Worm (Caenorhabditis elegans) whole organism, L1 larva: ENCODE results near the gene C04G6.11.

Experiments
- F16B12.6 ChIP-seq: fragments of 150-350 bp; optimal IDR thresholded peaks from 2 replicates; lab custom pipeline; 2014; ENCODE audit warnings: missing biosample characterization, missing genetic modification characterization
- alr-1 ChIP-seq: fragments of 200-800 bp; sonication (Bioruptor generic); optimal IDR thresholded peaks from 2 replicates; lab custom pipeline; 2018; ENCODE audit warnings: borderline replicate concordance, mild to moderate bottlenecking, missing genetic modification characterization, missing compliant biosample characterization
- ceh-63 ChIP-seq: fragments of 200-800 bp; sonication (Bioruptor generic); optimal IDR thresholded peaks from 2 replicates; lab custom pipeline; 2018; ENCODE audit warnings: mild to moderate bottlenecking, missing genetic modification characterization, missing compliant biosample characterization
- ceh-82 ChIP-seq, 3 experiments: fragments of 150-350 bp in 1 of 3; sonication (generic microtip) in 2 of 3; optimal IDR thresholded peaks; 2 replicates each; lab custom pipeline; 2014 to 2017; ENCODE audit warnings: missing biosample characterization in 3 of 3, missing genetic modification characterization in 3 of 3
- ces-1 ChIP-seq: fragments of 150-350 bp; optimal IDR thresholded peaks from 2 replicates; lab custom pipeline; 2014; ENCODE audit warnings: missing biosample characterization, missing genetic modification reagents, missing genetic modification characterization
- dpl-1 ChIP-seq, 3 experiments: fragments of 150-350 bp in 2 of 3; sonication (generic microtip) in 1 of 3; optimal IDR thresholded peaks; 2 replicates each; lab custom pipeline; 2014 to 2017; ENCODE audit warnings: missing biosample characterization in 3 of 3, missing genetic modification characterization in 3 of 3, missing genetic modification reagents in 3 of 3
- efl-1 ChIP-seq, 4 experiments: fragments of 150-350 bp; optimal IDR thresholded peaks in 3 of 4; peaks in 1 of 4; 1 replicate in 1 of 4; 2 replicates in 3 of 4; lab custom pipeline; 2014; ENCODE audit warnings: missing biosample characterization in 2 of 4, missing genetic modification characterization in 2 of 4, missing genetic modification reagents in 2 of 4
- efl-3 ChIP-seq: fragments of 200-800 bp; sonication (Bioruptor generic); optimal IDR thresholded peaks from 2 replicates; lab custom pipeline; 2018; ENCODE audit warnings: mild to moderate bottlenecking, missing genetic modification characterization, missing compliant biosample characterization
- egl-27 ChIP-seq, 2 experiments: fragments of 150-350 bp in 1 of 2; sonication (generic microtip); optimal IDR thresholded peaks; 3 replicates each; lab custom pipeline; 2017 to 2018; ENCODE audit warnings: missing biosample characterization in 2 of 2, missing genetic modification characterization in 2 of 2, missing genetic modification reagents in 2 of 2
- elt-2 ChIP-seq: sonication (generic microtip); optimal IDR thresholded peaks from 2 replicates; lab custom pipeline; 2016; ENCODE audit warnings: missing genetic modification characterization, mild to moderate bottlenecking, inconsistent platforms, missing compliant biosample characterization, missing genetic modification reagents
- elt-3 ChIP-seq, 6 experiments: fragments of 150-350 bp in 1 of 6; sonication (generic microtip); optimal IDR thresholded peaks; 2 replicates each; lab custom pipeline; 2017 to 2018; ENCODE audit warnings: missing biosample characterization in 6 of 6, missing genetic modification characterization in 6 of 6, inconsistent platforms in 1 of 6
- ets-5 ChIP-seq: fragments of 200-800 bp; sonication (Bioruptor generic); IDR thresholded peaks from 2 replicates; pipeline ENCODE4 v1.3.6; 2022; ENCODE audit warnings: missing genetic modification characterization, missing compliant biosample characterization
- fkh-8 ChIP-seq: sonication (generic microtip); optimal IDR thresholded peaks from 2 replicates; lab custom pipeline; 2016; ENCODE audit warnings: mild to moderate bottlenecking, missing genetic modification characterization, missing compliant biosample characterization
- grh-1 ChIP-seq: fragments of 200-800 bp; sonication (Bioruptor generic); IDR thresholded peaks from 2 replicates; pipeline ENCODE4 v1.3.6; 2022; ENCODE audit warnings: missing genetic modification reagents, missing genetic modification characterization, missing compliant biosample characterization
- hlh-4 ChIP-seq: sonication (generic microtip); optimal IDR thresholded peaks from 2 replicates; lab custom pipeline; 2016; ENCODE audit warnings: mild to moderate bottlenecking, missing genetic modification characterization, missing compliant biosample characterization
- irx-1 ChIP-seq: sonication (generic microtip); optimal IDR thresholded peaks from 2 replicates; lab custom pipeline; 2016; ENCODE audit warnings: missing genetic modification characterization, missing compliant biosample characterization
- isw-1 ChIP-seq: fragments of 200-800 bp; sonication (Bioruptor generic); IDR thresholded peaks from 2 replicates; pipeline ENCODE4 v1.3.6; 2022; ENCODE audit warnings: missing genetic modification characterization, missing compliant biosample characterization
- lin-14 ChIP-seq: fragments of 200-800 bp; sonication (Bioruptor generic); optimal IDR thresholded peaks from 2 replicates; lab custom pipeline; 2018; ENCODE audit warnings: mild to moderate bottlenecking, missing genetic modification characterization, moderate library complexity, missing compliant biosample characterization
- lir-3 ChIP-seq: sonication (generic microtip); optimal IDR thresholded peaks from 2 replicates; lab custom pipeline; 2016; ENCODE audit warnings: mild to moderate bottlenecking, missing genetic modification characterization, moderate library complexity, missing compliant biosample characterization; ENCODE audit not compliant: poor library complexity
- lsy-2 ChIP-seq, 2 experiments: fragments of 150-350 bp; optimal IDR thresholded peaks; 2 replicates each; lab custom pipeline; 2014; ENCODE audit warnings: missing biosample characterization in 2 of 2, missing genetic modification characterization in 2 of 2
- mab-9 ChIP-seq: fragments of 200-800 bp; sonication (Bioruptor generic); IDR thresholded peaks from 2 replicates; pipeline ENCODE4 v1.3.6; 2022; ENCODE audit warnings: missing genetic modification reagents, missing genetic modification characterization, missing compliant biosample characterization
- mdl-1 ChIP-seq, 2 experiments: fragments of 150-350 bp; optimal IDR thresholded peaks; 2 replicates each; lab custom pipeline; 2014 to 2017; ENCODE audit warnings: missing biosample characterization in 2 of 2, missing genetic modification characterization in 2 of 2, inconsistent platforms in 1 of 2
- nhr-237 ChIP-seq: fragments of 150-350 bp; optimal IDR thresholded peaks from 2 replicates; lab custom pipeline; 2014; ENCODE audit warnings: missing biosample characterization, missing genetic modification characterization
- nhr-71 ChIP-seq: sonication (generic microtip); optimal IDR thresholded peaks from 2 replicates; lab custom pipeline; 2016; ENCODE audit warnings: mild to moderate bottlenecking, missing genetic modification characterization, moderate library complexity, missing compliant biosample characterization
- nhr-84 ChIP-seq: sonication (generic microtip); optimal IDR thresholded peaks from 2 replicates; lab custom pipeline; 2017; ENCODE audit warnings: missing biosample characterization, missing genetic modification characterization
- nhr-85 ChIP-seq: sonication (generic microtip); peaks from one replicate; lab custom pipeline; 2016; ENCODE audit warnings: missing genetic modification characterization, inconsistent platforms, missing compliant biosample characterization
- nhr-90 ChIP-seq: sonication (generic microtip); optimal IDR thresholded peaks from 2 replicates; lab custom pipeline; 2016; ENCODE audit warnings: mild to moderate bottlenecking, missing genetic modification characterization, missing compliant biosample characterization; ENCODE audit not compliant: poor library complexity
- pag-3 ChIP-seq: sonication (generic microtip); optimal IDR thresholded peaks from 2 replicates; lab custom pipeline; 2017; ENCODE audit warnings: missing genetic modification characterization, mild to moderate bottlenecking, missing compliant biosample characterization, antibody characterized with exemption, borderline replicate concordance; ENCODE audit not compliant: insufficient read depth
- pax-3 ChIP-seq: fragments of 200-800 bp; sonication (Bioruptor generic); optimal IDR thresholded peaks from 2 replicates; lab custom pipeline; 2018; ENCODE audit warnings: mild to moderate bottlenecking, missing genetic modification characterization, moderate library complexity, missing compliant biosample characterization
- skn-1 ChIP-seq: fragments of 150-350 bp; optimal IDR thresholded peaks from 2 replicates; lab custom pipeline; 2014; ENCODE audit warnings: missing biosample characterization, missing genetic modification characterization
- snpc-4 ChIP-seq: fragments of 150-350 bp; optimal IDR thresholded peaks from 2 replicates; lab custom pipeline; 2014; ENCODE audit warnings: missing biosample characterization, missing genetic modification characterization
- sup-37 ChIP-seq: fragments of 200-800 bp; sonication (Bioruptor generic); optimal IDR thresholded peaks from 2 replicates; lab custom pipeline; 2018; ENCODE audit warnings: mild to moderate bottlenecking, missing genetic modification characterization, missing compliant biosample characterization
- tbx-2 ChIP-seq: sonication (generic microtip); optimal IDR thresholded peaks from 2 replicates; lab custom pipeline; 2016; ENCODE audit warnings: missing genetic modification characterization, missing compliant biosample characterization
- unc-130 ChIP-seq: fragments of 150-350 bp; optimal IDR thresholded peaks from 2 replicates; lab custom pipeline; 2017; ENCODE audit warnings: missing biosample characterization, missing genetic modification characterization, inconsistent platforms

C04G6.11 gene

DNA sequence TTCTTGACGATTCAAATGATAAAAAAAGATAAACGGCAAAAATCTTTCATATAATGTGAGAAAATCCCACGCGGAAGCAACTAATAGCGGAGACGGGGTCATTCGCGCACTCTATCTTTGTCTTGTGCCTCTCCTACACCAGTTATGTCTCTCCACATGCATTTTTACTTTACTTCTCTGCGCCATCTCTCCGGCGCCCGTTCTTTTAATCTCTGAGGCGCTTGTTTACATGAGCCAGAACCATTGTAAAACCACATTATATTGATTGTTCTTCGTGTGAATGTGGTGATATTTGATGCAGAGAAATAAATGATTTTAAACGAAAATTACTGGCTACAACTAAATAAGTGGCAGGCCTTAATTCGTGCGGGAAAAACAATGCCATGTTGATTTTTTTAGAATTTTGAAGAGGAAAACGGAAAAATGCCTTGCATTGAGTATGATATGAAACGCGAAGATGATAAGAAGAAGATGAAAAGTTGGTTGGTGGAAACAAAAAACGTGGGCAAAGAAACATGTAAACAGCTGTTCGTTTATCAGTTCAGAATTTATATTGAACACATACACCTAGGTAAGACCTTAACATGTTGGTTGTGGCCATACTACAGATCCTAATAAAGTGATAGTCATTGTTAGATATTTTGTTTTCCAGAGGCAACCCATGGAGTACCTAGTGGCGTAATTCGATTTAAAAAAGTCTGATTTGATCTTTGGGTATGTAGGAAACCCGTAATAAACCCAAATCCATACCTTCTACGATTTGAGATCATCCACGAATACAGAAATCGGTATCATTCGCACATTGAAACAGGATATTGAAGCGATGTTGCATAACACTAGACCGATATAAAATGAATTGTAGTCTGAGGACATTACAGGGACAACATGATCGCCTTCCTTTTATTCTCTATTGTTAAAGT is 11.0 kb downstream of the C04G6.11 start, which contains the start of gene C04G6.2 (continued):
- TF ChIP-seq dpl-1 (GFP tag; optimal IDR thresholded peaks at IDR 0.05; lab: Kevin White, UChicago), result peak; percentile 10 to 56 (median 35)
- TF ChIP-seq unc-130, result peak; percentile 29
- TF ChIP-seq hlh-4 (tag; lab: Kevin White, UChicago), result no peak
- TF ChIP-seq efl-3 (GFP tag; lab: Kevin White, UChicago), result no peak
- TF ChIP-seq mab-9 (GFP tag; lab: Robert Waterston, UW), result no peak
- peak in 1 of 6 experiments; percentile 46 for TF ChIP-seq elt-3 (tag; optimal IDR thresholded peaks at IDR 0.05; lab: Kevin White, UChicago)
- no peak for TF ChIP-seq ceh-63
- no peak; the same call in 1 of the 2 replicates for TF ChIP-seq isw-1
- TF ChIP-seq mdl-1 (tag; optimal IDR thresholded peaks at IDR 0.05; lab: Kevin White, UChicago), result peak in 1 of 2 experiments; percentile 74
- TF ChIP-seq lin-14, result peak; percentile 94
- peak; percentile 32 for TF ChIP-seq skn-1
- no peak for TF ChIP-seq ces-1 (GFP tag; lab: Kevin White, UChicago)

DNA sequence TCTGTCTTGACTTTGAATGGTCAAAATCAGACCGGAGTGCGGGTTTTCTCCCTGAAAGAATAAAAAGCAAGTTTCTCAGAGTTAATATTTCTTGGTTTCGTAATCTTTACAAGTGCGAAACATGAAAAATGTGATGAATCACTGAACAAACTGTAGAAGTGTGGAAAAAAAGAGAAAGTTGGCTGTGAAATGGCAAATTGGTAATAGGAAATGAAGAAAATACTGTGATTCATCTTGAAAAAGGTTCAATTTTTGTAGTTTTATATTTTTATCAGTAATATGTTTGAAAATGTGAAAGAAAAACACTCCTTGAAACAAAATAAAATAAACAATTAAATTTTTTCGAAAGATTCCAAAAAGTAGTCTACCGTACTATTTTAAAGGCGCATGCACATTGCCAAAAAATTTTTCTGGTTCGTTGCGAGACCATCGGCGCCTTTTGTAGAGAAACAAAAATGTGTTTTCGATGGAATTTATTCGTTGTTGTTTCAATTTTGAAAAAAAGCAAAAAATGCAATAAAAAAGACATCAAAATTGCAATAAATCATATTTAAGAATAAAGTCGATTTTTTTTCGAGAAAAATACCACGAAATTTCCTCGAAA is 11.9 kb downstream of the C04G6.11 start, which contains the start of gene pld-1:
TSS of gene pld-1 (minus strand) at position 51 of the 604 bp plus-strand sequence.
- no peak for TF ChIP-seq pag-3 (tag; lab: Kevin White, UChicago)
- no peak for TF ChIP-seq lsy-2 (tag; optimal IDR thresholded peaks at IDR 0.05; lab: Kevin White, UChicago)
- TF ChIP-seq ceh-82 (tag; optimal IDR thresholded peaks at IDR 0.05; lab: Kevin White, UChicago), result no peak
- TF ChIP-seq snpc-4 (tag; lab: Kevin White, UChicago), result no peak
- no peak for TF ChIP-seq pax-3
- no peak for TF ChIP-seq lir-3 (tag; lab: Kevin White, UChicago)
- TF ChIP-seq nhr-84 (tag; lab: Kevin White, UChicago), result no peak
- no peak for TF ChIP-seq nhr-90 (tag; lab: Kevin White, UChicago)
- no peak for TF ChIP-seq tbx-2 (tag; lab: Kevin White, UChicago)
- TF ChIP-seq F16B12.6 (tag; lab: Kevin White, UChicago), result no peak
- TF ChIP-seq nhr-237 (tag; lab: Kevin White, UChicago), result no peak
- TF ChIP-seq alr-1 (tag; lab: Kevin White, UChicago), result no peak
- TF ChIP-seq nhr-85 (tag; lab: Kevin White, UChicago), result no peak
- no peak for TF ChIP-seq nhr-71 (tag; lab: Kevin White, UChicago)
- TF ChIP-seq irx-1 (tag; lab: Kevin White, UChicago), result no peak
- no peak for TF ChIP-seq dpl-1 (GFP tag; optimal IDR thresholded peaks at IDR 0.05; lab: Kevin White, UChicago)
- TF ChIP-seq sup-37 (GFP tag; lab: Kevin White, UChicago), result no peak
- no peak for TF ChIP-seq efl-1 (optimal IDR thresholded peaks at IDR 0.05; lab: Kevin White, UChicago)
- TF ChIP-seq efl-1 (GFP tag; optimal IDR thresholded peaks at IDR 0.05 in 1 of 2; lab: Kevin White, UChicago), result no peak

ce11 chrII:5086143-5086542 is 17.5 kb downstream of the C04G6.11 start:
- TF ChIP-seq elt-2 (tag; lab: Kevin White, UChicago) (peak; percentile 91), fkh-8 (tag; lab: Kevin White, UChicago) (no peak), ets-5 (GFP tag; lab: Robert Waterston, UW) (no peak), egl-27 (tag; optimal IDR thresholded peaks at IDR 0.05; lab: Kevin White, UChicago) (no peak), grh-1 (no peak)
